Fruit fly (Drosophila melanogaster) Kc167 (cell line): ENCODE measurements around the gene pb.

ENCODE experiments used
- Myc ChIP-seq: fragments of >200 bp; optimal IDR thresholded peaks from 2 replicates; lab custom pipeline; 2017; ENCODE audit warnings: missing external identifiers
- Sin3A ChIP-seq: fragments of >200 bp; optimal IDR thresholded peaks from 2 replicates; lab custom pipeline; 2018; ENCODE audit warnings: missing external identifiers
- h ChIP-seq: fragments of >200 bp; optimal IDR thresholded peaks from 3 replicates; lab custom pipeline; 2018; ENCODE audit warnings: missing external identifiers
- insv ChIP-seq: fragments of >200 bp; optimal IDR thresholded peaks from 3 replicates; lab custom pipeline; 2018; ENCODE audit warnings: missing external identifiers
- psq ChIP-seq: fragments of >200 bp; optimal IDR thresholded peaks from 2 replicates; lab custom pipeline; 2017; ENCODE audit warnings: missing external identifiers

- no peak for TF ChIP-seq Myc (lab: Kevin White, UChicago)
- TF ChIP-seq Sin3A (lab: Kevin White, UChicago) = no peak
- no peak for TF ChIP-seq psq (lab: Kevin White, UChicago)
- TF ChIP-seq h = no peak
- TF ChIP-seq insv = no peak
Observed at dm6 chr3R:6746212-6746611, 4.3 kb upstream of the pb start.
